Worm (Caenorhabditis elegans) whole organism, young adult: ENCODE data around the gene R193.1.

Source experiments
- C06A6.2 ChIP-seq: fragments of 200-800 bp; sonication (Bioruptor generic); conservative IDR thresholded peaks from 2 replicates; pipeline ENCODE4 v1.3.6; 2022; ENCODE audit warnings: missing genetic modification characterization, missing compliant biosample characterization
- F57C9.4 ChIP-seq: sonication (generic microtip); optimal IDR thresholded peaks from 2 replicates; lab custom pipeline; 2017; ENCODE audit warnings: mild to moderate bottlenecking, missing genetic modification characterization, missing compliant biosample characterization
- Y67H2A.10 ChIP-seq: fragments of 200-800 bp; sonication (Bioruptor generic); conservative IDR thresholded peaks from 2 replicates; pipeline ENCODE4 v1.3.6; 2022; ENCODE audit warnings: missing genetic modification reagents, missing genetic modification characterization, missing compliant biosample characterization
- ama-1 ChIP-seq, 3 experiments: fragments of 150-350 bp in 1 of 3; sonication (generic microtip) in 2 of 3; optimal IDR thresholded peaks; 2 replicates each; lab custom pipeline; 2014 to 2018; ENCODE audit warnings: missing biosample characterization in 2 of 3, missing genetic modification characterization in 2 of 3, missing genetic modification reagents in 2 of 3
- bed-1 ChIP-seq: fragments of 200-800 bp; sonication (Bioruptor generic); IDR thresholded peaks from 2 replicates; pipeline ENCODE4 v1.3.6; 2022; ENCODE audit warnings: missing genetic modification reagents, missing genetic modification characterization, missing compliant biosample characterization
- ceh-100 ChIP-seq: fragments of 200-800 bp; sonication (Bioruptor generic); IDR thresholded peaks from 2 replicates; pipeline ENCODE4 v1.3.6; 2022; ENCODE audit warnings: missing genetic modification reagents, missing genetic modification characterization, missing compliant biosample characterization
- dox-1 ChIP-seq: fragments of 200-800 bp; sonication (Bioruptor generic); IDR thresholded peaks from 2 replicates; pipeline ENCODE4 v1.3.6; 2022; ENCODE audit warnings: missing genetic modification reagents, missing genetic modification characterization, missing compliant biosample characterization
- lin-35 ChIP-seq, 3 experiments: fragments of 150-350 bp in 2 of 3; sonication (generic microtip) in 1 of 3; optimal IDR thresholded peaks; 2 replicates each; lab custom pipeline; 2014 to 2018; ENCODE audit warnings: missing biosample characterization in 3 of 3, missing genetic modification characterization in 3 of 3, missing genetic modification reagents in 3 of 3
- pha-4 ChIP-seq: fragments of 150-350 bp; sonication (generic microtip); optimal IDR thresholded peaks from 2 replicates; lab custom pipeline; 2014; ENCODE audit warnings: missing biosample characterization, missing genetic modification reagents, missing genetic modification characterization
- rcor-1 ChIP-seq: fragments of 200-800 bp; sonication (Bioruptor generic); IDR thresholded peaks from 2 replicates; pipeline ENCODE4 v1.3.6; 2022; ENCODE audit warnings: missing genetic modification reagents, missing genetic modification characterization, missing compliant biosample characterization
- tbp1 ChIP-seq: fragments of 200-800 bp; sonication (Bioruptor generic); optimal IDR thresholded peaks from 2 replicates; lab custom pipeline; 2018; ENCODE audit warnings: mild to moderate bottlenecking, missing genetic modification characterization, missing compliant biosample characterization
- ztf-25 ChIP-seq: fragments of 200-800 bp; sonication (Bioruptor generic); IDR thresholded peaks from 2 replicates; pipeline ENCODE4 v1.3.6; 2022; ENCODE audit warnings: missing genetic modification reagents, missing genetic modification characterization, missing compliant biosample characterization

DNA sequence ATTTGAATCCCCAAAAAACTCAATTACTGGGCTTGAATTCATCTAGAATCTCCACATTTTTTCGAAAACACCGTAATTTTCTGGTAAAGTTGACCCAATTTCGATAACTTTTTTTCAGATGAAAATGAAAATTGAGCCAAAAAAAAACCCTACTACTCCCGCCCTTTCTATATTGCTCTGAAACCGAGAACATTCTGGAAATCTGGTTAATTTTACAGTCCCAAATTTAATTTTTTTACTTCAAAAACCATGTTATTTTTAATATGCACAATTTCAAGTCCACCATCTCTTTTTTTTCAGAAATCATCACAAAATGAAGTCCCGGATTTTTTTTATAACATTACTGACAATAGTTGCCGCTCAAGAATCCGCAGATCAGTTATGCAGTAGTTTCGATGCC, 43.1 kb upstream of the R193.1 start, which contains the start of gene C05D9.3:
- TF ChIP-seq ztf-25 (no peak), C06A6.2 (GFP tag; lab: Robert Waterston, UW) (no peak), rcor-1 (no peak), dox-1 (GFP tag; lab: Robert Waterston, UW) (no peak), tbp1 (GFP tag; lab: Kevin White, UChicago) (no peak), lin-35 (GFP tag; optimal IDR thresholded peaks at IDR 0.05; lab: Kevin White, UChicago) (no peak), pha-4 (no peak), Y67H2A.10 (GFP tag; lab: Robert Waterston, UW) (no peak), ama-1 (optimal IDR thresholded peaks at IDR 0.05; lab: Kevin White, UChicago) (no peak), ama-1 (GFP tag; optimal IDR thresholded peaks at IDR 0.05; lab: Kevin White, UChicago) (no peak), ceh-100 (GFP tag; lab: Robert Waterston, UW) (no peak), F57C9.4 (no peak), bed-1 (no peak)
